Fruit fly (Drosophila melanogaster): ENCODE results near the gene CG43739.
A peak's percentile ranks its signal among the peaks of the same experiment; 100 is the strongest.

The CG43739 gene

dm6 chr2L:20907995-20908654, 10.6 kb downstream of the CG43739 start:
- TF ChIP-seq Med (GFP tag) (peak; percentile 29), stc (GFP tag; IDR thresholded peaks at IDR 0.05) (no peak), Bgb (GFP tag; IDR thresholded peaks at IDR 0.05; ENCODE audit: partially characterized antibody) (peak; percentile 23; the same call in 1 of the 2 replicates)

dm6 chr2L:20905025-20905424, 13.7 kb downstream of the CG43739 start:
- TF ChIP-seq Ets65A (GFP tag) = peak; percentile 10
- peak; percentile 46 for TF ChIP-seq sens (GFP tag)
- TF ChIP-seq Ets97D (GFP tag; optimal IDR thresholded peaks at IDR 0.05) = no peak
- TF ChIP-seq Elba2 (GFP tag; optimal IDR thresholded peaks at IDR 0.05) = no peak
- TF ChIP-seq CG9215 (GFP tag; IDR thresholded peaks at IDR 0.05) = no peak
- TF ChIP-seq CG12744 (GFP tag; optimal IDR thresholded peaks at IDR 0.05) = no peak
- no peak for TF ChIP-seq CG10654 (GFP tag; optimal IDR thresholded peaks at IDR 0.05)
- no peak for TF ChIP-seq Spps (tag; optimal IDR thresholded peaks at IDR 0.05)
- no peak for TF ChIP-seq nerfin-2 (GFP tag; IDR thresholded peaks at IDR 0.05; ENCODE audit: partially characterized antibody)

dm6 chr2L:20904327-20904726, 14.4 kb downstream of the CG43739 start:
- TF ChIP-seq Nf-YC (tag; optimal IDR thresholded peaks at IDR 0.05) = no peak
- peak; percentile 15 for TF ChIP-seq grn (GFP tag; optimal IDR thresholded peaks at IDR 0.05)
- peak; percentile 5 for TF ChIP-seq lab (GFP tag; optimal IDR thresholded peaks at IDR 0.05)
- TF ChIP-seq chinmo (GFP tag; IDR thresholded peaks at IDR 0.05; ENCODE audit: partially characterized antibody) = 0 out of 4 replicates have a peak, but pooled peaks have one; percentile 36
- TF ChIP-seq CG13894 (tag; optimal IDR thresholded peaks at IDR 0.05) = peak; percentile 94

- TF ChIP-seq sens (GFP tag) (peak; percentile 29), CG3163 (GFP tag; optimal IDR thresholded peaks at IDR 0.05) (no peak), cwo (GFP tag; optimal IDR thresholded peaks at IDR 0.05) (peak; percentile 66), abd-A (tag; optimal IDR thresholded peaks at IDR 0.05) (peak; percentile 40), Pdp1 (GFP tag; optimal IDR thresholded peaks at IDR 0.05) (peak in 1 of 2 experiments; percentile 50), sd (tag; optimal IDR thresholded peaks at IDR 0.05) (peak; percentile 78), CG7271 (tag; optimal IDR thresholded peaks at IDR 0.05) (no peak)
Observed at dm6 chr2L:20898478-20899075, 20.2 kb downstream of the CG43739 start.

DNA sequence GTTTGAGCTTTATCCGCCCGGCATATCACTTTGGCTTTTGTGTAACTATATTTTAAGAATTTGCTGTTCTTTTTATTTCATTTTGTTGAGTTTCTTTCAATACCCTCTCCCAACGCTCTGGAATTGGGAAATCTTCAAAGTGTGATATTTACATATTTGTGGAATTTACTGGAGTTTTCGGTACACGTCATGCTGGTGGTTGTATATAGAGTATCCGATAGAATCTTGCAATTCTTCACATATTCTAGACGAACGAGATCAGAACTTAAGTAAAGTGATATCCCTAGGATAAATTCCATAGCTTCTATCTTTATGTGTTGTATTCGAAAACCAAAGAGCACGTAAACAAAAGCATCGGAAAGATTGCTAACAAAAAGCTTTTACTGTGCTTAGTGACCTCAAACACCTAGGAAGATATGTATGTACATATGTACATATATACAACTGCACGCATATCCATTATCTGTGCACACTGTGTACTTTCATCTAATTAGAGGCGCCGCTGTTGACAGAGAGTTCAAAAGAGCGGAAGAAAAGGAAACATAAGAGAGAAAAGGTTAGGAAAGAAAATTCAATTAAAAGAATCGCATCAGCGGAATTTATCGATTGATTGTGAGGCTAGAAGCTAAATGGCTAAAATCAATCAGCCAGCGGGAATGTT, 21.9 kb downstream of the CG43739 start:
- TF ChIP-seq CG12659 (GFP tag; optimal IDR thresholded peaks at IDR 0.05) (no peak), esg (GFP tag; conservative IDR thresholded peaks at IDR 0.05) (no peak), CG3163 (GFP tag; optimal IDR thresholded peaks at IDR 0.05) (no peak), CG12391 (tag; optimal IDR thresholded peaks at IDR 0.05) (no peak), CG3281 (GFP tag; optimal IDR thresholded peaks at IDR 0.05) (no peak), Six4 (GFP tag; optimal IDR thresholded peaks at IDR 0.05) (peak; percentile 21), CG3847 (GFP tag; IDR thresholded peaks at IDR 0.05) (no peak), CG10209 (GFP tag; optimal IDR thresholded peaks at IDR 0.05) (peak; percentile 27), fru (optimal IDR thresholded peaks at IDR 0.05) (no peak), Atf3 (GFP tag; optimal IDR thresholded peaks at IDR 0.05) (no peak), CG4617 (GFP tag; optimal IDR thresholded peaks at IDR 0.05; ENCODE audit: borderline replicate concordance) (no peak), CG11504 (tag; optimal IDR thresholded peaks at IDR 0.05) (peak; percentile 10), tx (GFP tag; optimal IDR thresholded peaks at IDR 0.05) (no peak), HLH54F (GFP tag; optimal IDR thresholded peaks at IDR 0.05) (no peak), zfh2 (GFP tag; optimal IDR thresholded peaks at IDR 0.05) (no peak), Oaz (GFP tag; IDR thresholded peaks at IDR 0.05) (no peak), CG14710 (tag; optimal IDR thresholded peaks at IDR 0.05) (peak; percentile 40), Fer3 (tag; optimal IDR thresholded peaks at IDR 0.05) (peak; percentile 46), corto (GFP tag; optimal IDR thresholded peaks at IDR 0.05) (no peak), CG15011 (GFP tag; optimal IDR thresholded peaks at IDR 0.05) (no peak)
